Fruit fly (Drosophila melanogaster): ENCODE measurements around the gene CG4022.
A peak's percentile ranks its signal among the peaks of the same experiment; 100 is the strongest.

Gene CG4022

DNA sequence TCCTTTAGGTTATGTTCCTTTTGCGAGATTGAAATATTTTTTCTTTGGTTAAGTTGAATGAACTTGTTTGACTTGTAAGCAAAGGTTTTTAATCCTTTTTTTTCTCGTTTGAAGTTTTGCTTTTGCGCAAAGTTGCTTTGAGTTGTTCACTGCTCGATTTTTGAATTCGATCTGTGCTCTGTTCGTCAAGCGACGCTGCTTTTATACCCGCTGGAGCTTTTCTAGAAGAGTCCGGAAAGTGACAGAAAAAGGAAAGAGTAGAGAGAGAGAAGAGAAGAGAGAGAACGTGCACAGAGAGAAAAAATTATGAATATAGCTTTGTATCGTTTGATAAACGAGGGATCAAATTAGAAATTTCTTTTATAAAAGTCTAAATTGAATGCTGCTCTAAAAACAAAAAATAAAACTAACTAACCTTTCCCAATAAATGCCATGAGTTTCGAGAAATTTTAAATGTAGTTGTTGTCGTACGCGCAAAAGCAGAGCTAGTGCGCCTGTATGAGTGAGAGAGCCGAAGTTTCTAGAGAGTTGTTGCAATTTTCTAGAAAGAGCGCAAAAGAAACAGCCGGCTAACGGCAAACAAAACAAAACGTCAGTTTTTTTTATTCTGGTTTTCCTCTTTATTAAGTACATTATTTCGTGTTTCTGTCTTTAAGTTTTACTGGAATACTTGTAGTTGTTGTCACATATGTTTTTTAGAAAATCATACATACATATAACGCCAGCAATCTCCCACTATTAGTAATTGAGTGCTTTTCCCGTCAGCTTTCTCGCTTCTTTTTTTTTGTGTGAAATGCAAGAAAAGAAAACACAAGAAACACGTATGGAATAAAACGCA is 33.2 kb downstream of the CG4022 start, which contains the start of gene Hsp26 (continued):
- TF ChIP-seq prd (optimal IDR thresholded peaks at IDR 0.05) = no peak
- peak; percentile 79 for TF ChIP-seq prd (GFP tag; IDR thresholded peaks at IDR 0.05)
- peak; percentile 82 for TF ChIP-seq tgo (GFP tag; IDR thresholded peaks at IDR 0.05)
- TF ChIP-seq CG12942 (GFP tag; optimal IDR thresholded peaks at IDR 0.05) = peak; percentile 77
- TF ChIP-seq Hr3 (GFP tag; optimal IDR thresholded peaks at IDR 0.05) = peak; percentile 80
- peak; percentile 63 for TF ChIP-seq kah (GFP tag; optimal IDR thresholded peaks at IDR 0.05)
- no peak for TF ChIP-seq HmgD (GFP tag; optimal IDR thresholded peaks at IDR 0.05)
- no peak for TF ChIP-seq pros (GFP tag; optimal IDR thresholded peaks at IDR 0.05)
- TF ChIP-seq gcm (GFP tag; optimal IDR thresholded peaks at IDR 0.05) = peak; percentile 87
- TF ChIP-seq CG15011 (GFP tag; optimal IDR thresholded peaks at IDR 0.05) = peak; percentile 11
- TF ChIP-seq Hmx (GFP tag; optimal IDR thresholded peaks at IDR 0.05) = peak; percentile 55
- TF ChIP-seq ewg (GFP tag; optimal IDR thresholded peaks at IDR 0.05) = peak; percentile 93
- no peak for TF ChIP-seq usp (GFP tag; optimal IDR thresholded peaks at IDR 0.05)
- TF ChIP-seq CG1792 (GFP tag; optimal IDR thresholded peaks at IDR 0.05) = peak; percentile 78
- peak; percentile 26 for TF ChIP-seq wek (GFP tag; optimal IDR thresholded peaks at IDR 0.05)
- peak; percentile 83; the same call in 2 of the 3 replicates for TF ChIP-seq gce (GFP tag; IDR thresholded peaks at IDR 0.05)
- TF ChIP-seq Ptx1 (GFP tag; IDR thresholded peaks at IDR 0.05) = peak; percentile 87
- peak; percentile 65 for TF ChIP-seq tin (GFP tag; optimal IDR thresholded peaks at IDR 0.05)
- no peak for TF ChIP-seq CG14965 (GFP tag; optimal IDR thresholded peaks at IDR 0.05; ENCODE audit: borderline replicate concordance)
- TF ChIP-seq Med (GFP tag) = peak; percentile 98
- peak; percentile 53 for TF ChIP-seq sug (tag; optimal IDR thresholded peaks at IDR 0.05)
- TF ChIP-seq CG18011 (GFP tag; optimal IDR thresholded peaks at IDR 0.05) = peak; percentile 62
- TF ChIP-seq CG16779 (GFP tag; IDR thresholded peaks at IDR 0.05) = no peak; the same call in 1 of the 2 replicates
- TF ChIP-seq NfI (GFP tag; optimal IDR thresholded peaks at IDR 0.05) = peak; percentile 77
- TF ChIP-seq CG6813 (GFP tag; optimal IDR thresholded peaks at IDR 0.05) = peak; percentile 78
- TF ChIP-seq Kr (GFP tag; optimal IDR thresholded peaks at IDR 0.05) = no peak
- peak; percentile 90 for TF ChIP-seq Sox102F (GFP tag; optimal IDR thresholded peaks at IDR 0.05)
- peak; percentile 80 for TF ChIP-seq CG2202 (tag; optimal IDR thresholded peaks at IDR 0.05)
- TF ChIP-seq trh (GFP tag; optimal IDR thresholded peaks at IDR 0.05) = peak; percentile 48
- peak; percentile 74 for TF ChIP-seq CG10147 (GFP tag; optimal IDR thresholded peaks at IDR 0.05)
- peak; percentile 74 to 93 for TF ChIP-seq bsh (GFP tag; optimal IDR thresholded peaks at IDR 0.05)
- TF ChIP-seq CG18599 (GFP tag; optimal IDR thresholded peaks at IDR 0.05) = peak; percentile 84
- 0 out of 3 replicates have a peak, but pooled peaks have one; percentile 9 for TF ChIP-seq jigr1 (GFP tag; IDR thresholded peaks at IDR 0.05)
- TF ChIP-seq CG15601 (tag; optimal IDR thresholded peaks at IDR 0.05) = peak; percentile 85
- TF ChIP-seq lov (optimal IDR thresholded peaks at IDR 0.05) = no peak
- peak; percentile 62; the same call in 1 of the 3 replicates for TF ChIP-seq lov (GFP tag; IDR thresholded peaks at IDR 0.05)
- TF ChIP-seq mam (GFP tag; optimal IDR thresholded peaks at IDR 0.05) = peak; percentile 85
- peak; percentile 91 for TF ChIP-seq lab (GFP tag; optimal IDR thresholded peaks at IDR 0.05)
- TF ChIP-seq bab2 (GFP tag; optimal IDR thresholded peaks at IDR 0.05) = peak; percentile 83
- TF ChIP-seq zen2 (GFP tag; IDR thresholded peaks at IDR 0.05; ENCODE audit: partially characterized antibody) = no peak
- TF ChIP-seq Rx (GFP tag; IDR thresholded peaks at IDR 0.05) = peak; percentile 27; the same call in 1 of the 2 replicates
- peak; percentile 73 for TF ChIP-seq ttk (GFP tag; IDR thresholded peaks at IDR 0.05)
- TF ChIP-seq sqz (GFP tag; optimal IDR thresholded peaks at IDR 0.05) = peak; percentile 58
- TF ChIP-seq CG8089 (GFP tag; optimal IDR thresholded peaks at IDR 0.05) = peak; percentile 79
- TF ChIP-seq CG12391 (tag; optimal IDR thresholded peaks at IDR 0.05) = peak; percentile 90
- no peak for TF ChIP-seq crol (GFP tag; IDR thresholded peaks at IDR 0.05)
- peak; percentile 43 for TF ChIP-seq CG7987 (GFP tag; optimal IDR thresholded peaks at IDR 0.05)
- peak; percentile 80 for TF ChIP-seq Atf3 (GFP tag; optimal IDR thresholded peaks at IDR 0.05)

All from whole organism, embryonic.